Worm (Caenorhabditis elegans) whole organism, young adult: Measurements from ENCODE around the gene T10H4.4.
"Not testable (repeated sequence)": the region's sequence is repeated elsewhere in the genome, so short reads cannot be mapped to it uniquely, and the experiment has no call there.

ENCODE experiments used
- F37B4.10 ChIP-seq: fragments of 200-800 bp; sonication (Bioruptor generic); IDR thresholded peaks from 2 replicates; pipeline ENCODE4 v1.3.6; 2022; ENCODE audit warnings: missing genetic modification characterization, missing compliant biosample characterization
- F55B11.4 ChIP-seq: sonication (generic microtip); optimal IDR thresholded peaks from 2 replicates; lab custom pipeline; 2016; ENCODE audit warnings: missing compliant biosample characterization, missing genetic modification characterization, borderline replicate concordance; ENCODE audit not compliant: insufficient read depth
- Y53G8AR.9 ChIP-seq: fragments of 200-800 bp; sonication (Bioruptor generic); conservative IDR thresholded peaks from 2 replicates; pipeline ENCODE4 v1.3.6; 2022; ENCODE audit warnings: missing genetic modification reagents, missing genetic modification characterization, missing compliant biosample characterization
- akir-1 ChIP-seq: fragments of 200-800 bp; sonication (Bioruptor generic); optimal IDR thresholded peaks from 2 replicates; lab custom pipeline; 2018; ENCODE audit warnings: mild to moderate bottlenecking, missing genetic modification characterization, moderate library complexity, missing compliant biosample characterization
- ama-1 ChIP-seq, 3 experiments: fragments of 150-350 bp in 1 of 3; sonication (generic microtip) in 2 of 3; optimal IDR thresholded peaks; 2 replicates each; lab custom pipeline; 2014 to 2018; ENCODE audit warnings: missing biosample characterization in 2 of 3, missing genetic modification characterization in 2 of 3, missing genetic modification reagents in 2 of 3
- chd-7 ChIP-seq: sonication (generic microtip); optimal IDR thresholded peaks from 2 replicates; lab custom pipeline; 2016; ENCODE audit warnings: mild to moderate bottlenecking, missing genetic modification characterization, moderate library complexity, missing compliant biosample characterization
- die-1 ChIP-seq: sonication (generic microtip); optimal IDR thresholded peaks from 2 replicates; lab custom pipeline; 2016; ENCODE audit warnings: missing genotype, mild to moderate bottlenecking, missing genetic modification characterization, missing compliant biosample characterization
- gei-17 ChIP-seq: fragments of 200-800 bp; sonication (Bioruptor generic); optimal IDR thresholded peaks from 2 replicates; lab custom pipeline; 2018; ENCODE audit warnings: mild to moderate bottlenecking, missing genetic modification characterization, missing compliant biosample characterization
- lag-1 ChIP-seq: fragments of 200-800 bp; sonication (Bioruptor generic); IDR thresholded peaks from 2 replicates; pipeline ENCODE4 v1.3.6; 2022; ENCODE audit warnings: missing genetic modification reagents, missing genetic modification characterization, missing compliant biosample characterization
- lin-26 ChIP-seq: fragments of 200-800 bp; sonication (Bioruptor generic); IDR thresholded peaks from 2 replicates; pipeline ENCODE4 v1.3.6; 2022; ENCODE audit warnings: missing genetic modification reagents, missing genetic modification characterization, missing compliant biosample characterization
- nhr-27 ChIP-seq: fragments of 200-800 bp; sonication (Bioruptor generic); optimal IDR thresholded peaks from 2 replicates; lab custom pipeline; 2018; ENCODE audit warnings: mild to moderate bottlenecking, missing genetic modification characterization, moderate library complexity, missing compliant biosample characterization
- ztf-22 ChIP-seq: fragments of 200-800 bp; sonication (Bioruptor generic); optimal IDR thresholded peaks from 2 replicates; lab custom pipeline; 2018; ENCODE audit warnings: mild to moderate bottlenecking, missing genetic modification characterization, moderate library complexity, missing compliant biosample characterization
- ztf-25 ChIP-seq: fragments of 200-800 bp; sonication (Bioruptor generic); IDR thresholded peaks from 2 replicates; pipeline ENCODE4 v1.3.6; 2022; ENCODE audit warnings: missing genetic modification reagents, missing genetic modification characterization, missing compliant biosample characterization

- TF ChIP-seq F55B11.4 (tag; lab: Kevin White, UChicago); ztf-22 (GFP tag; lab: Kevin White, UChicago); die-1; nhr-27 (tag; lab: Kevin White, UChicago); akir-1 (GFP tag; lab: Kevin White, UChicago); Y53G8AR.9 (GFP tag; lab: Robert Waterston, UW); F37B4.10 (GFP tag; lab: Robert Waterston, UW); lag-1; lin-26 (GFP tag; lab: Robert Waterston, UW); ztf-25 (GFP tag; lab: Robert Waterston, UW); chd-7 (tag; lab: Kevin White, UChicago); ama-1 (optimal IDR thresholded peaks at IDR 0.05; lab: Kevin White, UChicago); ama-1 (GFP tag; optimal IDR thresholded peaks at IDR 0.05; lab: Kevin White, UChicago); gei-17 (GFP tag; lab: Kevin White, UChicago): not testable (repeated sequence)
These were observed 23.3 kb upstream of the T10H4.4 start for ce11 chrV:15295436-15295835.
